Worm (Caenorhabditis elegans): ENCODE measurements around the gene R08C7.5.

R08C7.5 gene

ce11 chrIV:4446884-4447283, 16.9 kb downstream of the R08C7.5 start (continued):
- no peak for TF ChIP-seq snpc-4 (GFP tag; optimal IDR thresholded peaks at IDR 0.05)
- TF ChIP-seq snpc-4 (tag; optimal IDR thresholded peaks at IDR 0.05), result peak in 1 of 4 experiments; percentile 17
- TF ChIP-seq madf-10 (tag; optimal IDR thresholded peaks at IDR 0.05), result no peak
- peak; percentile 81 for TF ChIP-seq Y53G8AR.9 (GFP tag; conservative IDR thresholded peaks at IDR 0.05)
- no peak for TF ChIP-seq dpl-1 (GFP tag; optimal IDR thresholded peaks at IDR 0.05)
- TF ChIP-seq B0035.1 (tag; optimal IDR thresholded peaks at IDR 0.05), result no peak
- TF ChIP-seq snpc-1.3 (tag; optimal IDR thresholded peaks at IDR 0.05; ENCODE audit: insufficient read depth), result peak; percentile 39
- no peak for TF ChIP-seq tlf-1 (GFP tag; optimal IDR thresholded peaks at IDR 0.05)
- TF ChIP-seq efl-1 (GFP tag; optimal IDR thresholded peaks at IDR 0.05), result peak; percentile 3
- TF ChIP-seq ztf-25 (GFP tag; IDR thresholded peaks at IDR 0.05), result no peak
- TF ChIP-seq ceh-58 (GFP tag; IDR thresholded peaks at IDR 0.05), result 0 out of 2 replicates have a peak, but pooled peaks have one; percentile 41
- no peak for TF ChIP-seq lin-40 (tag; optimal IDR thresholded peaks at IDR 0.05)
- TF ChIP-seq egl-18 (GFP tag; IDR thresholded peaks at IDR 0.05), result no peak
- TF ChIP-seq die-1 (tag; optimal IDR thresholded peaks at IDR 0.05), result no peak
- no peak for TF ChIP-seq dox-1 (GFP tag; IDR thresholded peaks at IDR 0.05)
- TF ChIP-seq ccch-3 (GFP tag; optimal IDR thresholded peaks at IDR 0.05), result no peak
- TF ChIP-seq rec-8 (tag; optimal IDR thresholded peaks at IDR 0.05), result no peak
- TF ChIP-seq lir-1 (GFP tag; conservative IDR thresholded peaks at IDR 0.05), result no peak
- TF ChIP-seq dpff-1 (tag; optimal IDR thresholded peaks at IDR 0.05), result no peak
- no peak for TF ChIP-seq aptf-3 (GFP tag; IDR thresholded peaks at IDR 0.05)
- peak; percentile 74; the same call in 1 of the 2 replicates for TF ChIP-seq Y79H2A.3 (GFP tag; conservative IDR thresholded peaks at IDR 0.05)
- no peak for TF ChIP-seq egl-44 (GFP tag; IDR thresholded peaks at IDR 0.05)
- TF ChIP-seq F37B4.10 (GFP tag; IDR thresholded peaks at IDR 0.05), result no peak
- no peak for TF ChIP-seq F55B11.4 (tag; optimal IDR thresholded peaks at IDR 0.05; ENCODE audit: borderline replicate concordance, insufficient read depth)
- no peak for TF ChIP-seq B0261.1 (tag; optimal IDR thresholded peaks at IDR 0.05)
- TF ChIP-seq madf-6 (GFP tag; IDR thresholded peaks at IDR 0.05), result peak; percentile 74
- no peak for TF ChIP-seq Y67H2A.10 (GFP tag; conservative IDR thresholded peaks at IDR 0.05)
- TF ChIP-seq B0336.3 (GFP tag; IDR thresholded peaks at IDR 0.05), result peak; percentile 52; the same call in 1 of the 2 replicates
- TF ChIP-seq nhr-90 (tag; optimal IDR thresholded peaks at IDR 0.05), result no peak
- TF ChIP-seq zim-3 (tag; optimal IDR thresholded peaks at IDR 0.05), result no peak
- 0 out of 2 replicates have a peak, but pooled peaks have one; percentile 31 for TF ChIP-seq ceh-40 (GFP tag; IDR thresholded peaks at IDR 0.05)
- TF ChIP-seq him-1 (tag; optimal IDR thresholded peaks at IDR 0.05), result no peak
- TF ChIP-seq ztf-18 (tag; optimal IDR thresholded peaks at IDR 0.05), result no peak
- TF ChIP-seq ztf-28 (GFP tag; IDR thresholded peaks at IDR 0.05), result no peak
- TF ChIP-seq nhr-80 (tag; optimal IDR thresholded peaks at IDR 0.05), result no peak
- TF ChIP-seq ztf-3 (GFP tag; optimal IDR thresholded peaks at IDR 0.05), result no peak
- no peak for TF ChIP-seq F52B5.7 (tag; optimal IDR thresholded peaks at IDR 0.05)
- TF ChIP-seq ekl-4 (GFP tag; IDR thresholded peaks at IDR 0.05), result 0 out of 2 replicates have a peak, but pooled peaks have one; percentile 19
- no peak for TF ChIP-seq ama-1 (optimal IDR thresholded peaks at IDR 0.05)
- TF ChIP-seq ama-1 (GFP tag; optimal IDR thresholded peaks at IDR 0.05), result no peak
- peak; percentile 12 for TF ChIP-seq lsl-1 (GFP tag; optimal IDR thresholded peaks at IDR 0.05)
- no peak for TF ChIP-seq unc-130 (GFP tag; optimal IDR thresholded peaks at IDR 0.05)
- TF ChIP-seq ZK185.1 (tag; optimal IDR thresholded peaks at IDR 0.05; ENCODE audit: poor library complexity, severe bottlenecking), result no peak
- TF ChIP-seq pbrm-1 (GFP tag; IDR thresholded peaks at IDR 0.05), result peak; percentile 63; the same call in 1 of the 2 replicates
- no peak for TF ChIP-seq fkh-3 (tag; optimal IDR thresholded peaks at IDR 0.05)
- peak; percentile 20 for TF ChIP-seq F49E8.2 (tag; optimal IDR thresholded peaks at IDR 0.05; ENCODE audit: insufficient read depth)
- TF ChIP-seq nhr-120 (GFP tag; IDR thresholded peaks at IDR 0.05), result no peak
- TF ChIP-seq rcor-1 (GFP tag; IDR thresholded peaks at IDR 0.05), result peak; percentile 48; the same call in 1 of the 2 replicates
- no peak for TF ChIP-seq aptf-2 (GFP tag; conservative IDR thresholded peaks at IDR 0.05)

All from whole organism, young adult.